Worm (Caenorhabditis elegans) whole organism, L1 larva: Measurements from ENCODE around the gene T24B8.3.

Experiments
- aha-1 ChIP-seq: fragments of 150-350 bp; optimal IDR thresholded peaks from 2 replicates; lab custom pipeline; 2014; ENCODE audit warnings: missing biosample characterization, missing genetic modification characterization
- aly-2 ChIP-seq: fragments of 150-350 bp; optimal IDR thresholded peaks from 2 replicates; lab custom pipeline; 2014; ENCODE audit warnings: missing biosample characterization, missing genetic modification characterization
- ama-1 ChIP-seq: fragments of 150-350 bp; optimal IDR thresholded peaks from 2 replicates; lab custom pipeline; 2014
- blmp-1 ChIP-seq: fragments of 150-350 bp; optimal IDR thresholded peaks from 2 replicates; lab custom pipeline; 2014; ENCODE audit warnings: missing biosample characterization, missing genetic modification characterization
- ceh-82 ChIP-seq, 3 experiments: fragments of 150-350 bp in 1 of 3; sonication (generic microtip) in 2 of 3; optimal IDR thresholded peaks; 2 replicates each; lab custom pipeline; 2014 to 2017; ENCODE audit warnings: missing biosample characterization in 3 of 3, missing genetic modification characterization in 3 of 3
- ces-1 ChIP-seq: fragments of 150-350 bp; optimal IDR thresholded peaks from 2 replicates; lab custom pipeline; 2014; ENCODE audit warnings: missing biosample characterization, missing genetic modification reagents, missing genetic modification characterization
- dpl-1 ChIP-seq, 3 experiments: fragments of 150-350 bp in 2 of 3; sonication (generic microtip) in 1 of 3; optimal IDR thresholded peaks; 2 replicates each; lab custom pipeline; 2014 to 2017; ENCODE audit warnings: missing biosample characterization in 3 of 3, missing genetic modification characterization in 3 of 3, missing genetic modification reagents in 3 of 3
- efl-3 ChIP-seq: fragments of 200-800 bp; sonication (Bioruptor generic); optimal IDR thresholded peaks from 2 replicates; lab custom pipeline; 2018; ENCODE audit warnings: mild to moderate bottlenecking, missing genetic modification characterization, missing compliant biosample characterization
- egl-13 ChIP-seq: sonication (generic microtip); optimal IDR thresholded peaks from 2 replicates; lab custom pipeline; 2016; ENCODE audit warnings: missing genotype, missing genetic modification reagents, missing genetic modification characterization, missing compliant biosample characterization
- elt-2 ChIP-seq: sonication (generic microtip); optimal IDR thresholded peaks from 2 replicates; lab custom pipeline; 2016; ENCODE audit warnings: missing genetic modification characterization, mild to moderate bottlenecking, inconsistent platforms, missing compliant biosample characterization, missing genetic modification reagents
- elt-3 ChIP-seq, 6 experiments: fragments of 150-350 bp in 1 of 6; sonication (generic microtip); optimal IDR thresholded peaks; 2 replicates each; lab custom pipeline; 2017 to 2018; ENCODE audit warnings: missing biosample characterization in 6 of 6, missing genetic modification characterization in 6 of 6, inconsistent platforms in 1 of 6
- fkh-10 ChIP-seq: sonication (generic microtip); optimal IDR thresholded peaks from 2 replicates; lab custom pipeline; 2017; ENCODE audit warnings: missing biosample characterization, missing genetic modification reagents, missing genetic modification characterization
- fos-1 ChIP-seq: fragments of 150-350 bp; optimal IDR thresholded peaks from 2 replicates; lab custom pipeline; 2014; ENCODE audit warnings: missing biosample characterization, missing genetic modification characterization
- grh-1 ChIP-seq: fragments of 200-800 bp; sonication (Bioruptor generic); IDR thresholded peaks from 2 replicates; pipeline ENCODE4 v1.3.6; 2022; ENCODE audit warnings: missing genetic modification reagents, missing genetic modification characterization, missing compliant biosample characterization
- irx-1 ChIP-seq: sonication (generic microtip); optimal IDR thresholded peaks from 2 replicates; lab custom pipeline; 2016; ENCODE audit warnings: missing genetic modification characterization, missing compliant biosample characterization
- isw-1 ChIP-seq: fragments of 200-800 bp; sonication (Bioruptor generic); IDR thresholded peaks from 2 replicates; pipeline ENCODE4 v1.3.6; 2022; ENCODE audit warnings: missing genetic modification characterization, missing compliant biosample characterization
- lin-13 ChIP-seq: fragments of 150-350 bp; optimal IDR thresholded peaks from 2 replicates; lab custom pipeline; 2014; ENCODE audit warnings: missing biosample characterization, missing genetic modification reagents, missing genetic modification characterization
- lin-14 ChIP-seq: fragments of 200-800 bp; sonication (Bioruptor generic); optimal IDR thresholded peaks from 2 replicates; lab custom pipeline; 2018; ENCODE audit warnings: mild to moderate bottlenecking, missing genetic modification characterization, moderate library complexity, missing compliant biosample characterization
- lin-35 ChIP-seq, 2 experiments: fragments of 150-350 bp; optimal IDR thresholded peaks; 2 replicates each; lab custom pipeline; 2014; ENCODE audit warnings: missing biosample characterization in 2 of 2, missing genetic modification characterization in 2 of 2, missing genetic modification reagents in 2 of 2
- lin-39 ChIP-seq: fragments of 150-350 bp; optimal IDR thresholded peaks from 2 replicates; lab custom pipeline; 2014; ENCODE audit warnings: missing biosample characterization, missing genetic modification reagents, missing genetic modification characterization
- lsy-2 ChIP-seq, 2 experiments: fragments of 150-350 bp; optimal IDR thresholded peaks; 2 replicates each; lab custom pipeline; 2014; ENCODE audit warnings: missing biosample characterization in 2 of 2, missing genetic modification characterization in 2 of 2
- mdl-1 ChIP-seq, 2 experiments: fragments of 150-350 bp; optimal IDR thresholded peaks; 2 replicates each; lab custom pipeline; 2014 to 2017; ENCODE audit warnings: missing biosample characterization in 2 of 2, missing genetic modification characterization in 2 of 2, inconsistent platforms in 1 of 2
- mef-2 ChIP-seq: fragments of 150-350 bp; optimal IDR thresholded peaks from 2 replicates; lab custom pipeline; 2014; ENCODE audit warnings: missing biosample characterization, missing genetic modification characterization
- nhr-12 ChIP-seq: sonication (generic microtip); optimal IDR thresholded peaks from 2 replicates; lab custom pipeline; 2017; ENCODE audit warnings: missing biosample characterization, missing genetic modification characterization
- nhr-19 ChIP-seq: fragments of 200-800 bp; sonication (Bioruptor generic); conservative IDR thresholded peaks from 2 replicates; pipeline ENCODE4 v1.3.6; 2022; ENCODE audit warnings: missing genetic modification characterization, missing compliant biosample characterization
- nhr-20 ChIP-seq: sonication (generic microtip); optimal IDR thresholded peaks from 2 replicates; lab custom pipeline; 2016; ENCODE audit warnings: mild to moderate bottlenecking, missing genetic modification characterization, missing compliant biosample characterization
- nhr-237 ChIP-seq: fragments of 150-350 bp; optimal IDR thresholded peaks from 2 replicates; lab custom pipeline; 2014; ENCODE audit warnings: missing biosample characterization, missing genetic modification characterization
- nhr-28 ChIP-seq: fragments of 150-350 bp; optimal IDR thresholded peaks from 2 replicates; lab custom pipeline; 2014; ENCODE audit warnings: missing biosample characterization, missing genetic modification characterization
- nhr-47 ChIP-seq: sonication (generic microtip); optimal IDR thresholded peaks from 2 replicates; lab custom pipeline; 2016; ENCODE audit warnings: mild to moderate bottlenecking, missing genetic modification characterization, moderate library complexity, missing compliant biosample characterization
- nhr-71 ChIP-seq: sonication (generic microtip); optimal IDR thresholded peaks from 2 replicates; lab custom pipeline; 2016; ENCODE audit warnings: mild to moderate bottlenecking, missing genetic modification characterization, moderate library complexity, missing compliant biosample characterization
- nhr-76 ChIP-seq: sonication (generic microtip); optimal IDR thresholded peaks from 2 replicates; lab custom pipeline; 2017; ENCODE audit warnings: missing biosample characterization, missing genetic modification characterization
- nhr-77 ChIP-seq: fragments of 150-350 bp; optimal IDR thresholded peaks from 2 replicates; lab custom pipeline; 2014; ENCODE audit warnings: missing biosample characterization, missing genetic modification characterization
- nhr-84 ChIP-seq: sonication (generic microtip); optimal IDR thresholded peaks from 2 replicates; lab custom pipeline; 2017; ENCODE audit warnings: missing biosample characterization, missing genetic modification characterization
- nhr-85 ChIP-seq: sonication (generic microtip); peaks from one replicate; lab custom pipeline; 2016; ENCODE audit warnings: missing genetic modification characterization, inconsistent platforms, missing compliant biosample characterization
- nhr-90 ChIP-seq: sonication (generic microtip); optimal IDR thresholded peaks from 2 replicates; lab custom pipeline; 2016; ENCODE audit warnings: mild to moderate bottlenecking, missing genetic modification characterization, missing compliant biosample characterization; ENCODE audit not compliant: poor library complexity
- pax-3 ChIP-seq: fragments of 200-800 bp; sonication (Bioruptor generic); optimal IDR thresholded peaks from 2 replicates; lab custom pipeline; 2018; ENCODE audit warnings: mild to moderate bottlenecking, missing genetic modification characterization, moderate library complexity, missing compliant biosample characterization
- sox-4 ChIP-seq: sonication (generic microtip); optimal IDR thresholded peaks from 2 replicates; lab custom pipeline; 2016; ENCODE audit warnings: missing genetic modification characterization, missing compliant biosample characterization
- sup-37 ChIP-seq: fragments of 200-800 bp; sonication (Bioruptor generic); optimal IDR thresholded peaks from 2 replicates; lab custom pipeline; 2018; ENCODE audit warnings: mild to moderate bottlenecking, missing genetic modification characterization, missing compliant biosample characterization
- tbx-2 ChIP-seq: sonication (generic microtip); optimal IDR thresholded peaks from 2 replicates; lab custom pipeline; 2016; ENCODE audit warnings: missing genetic modification characterization, missing compliant biosample characterization
- tlp-1 ChIP-seq: fragments of 150-350 bp; optimal IDR thresholded peaks from 2 replicates; lab custom pipeline; 2014; ENCODE audit warnings: missing biosample characterization, missing genetic modification characterization
- unc-130 ChIP-seq: fragments of 150-350 bp; optimal IDR thresholded peaks from 2 replicates; lab custom pipeline; 2017; ENCODE audit warnings: missing biosample characterization, missing genetic modification characterization, inconsistent platforms
- unc-62 ChIP-seq: fragments of 150-350 bp; optimal IDR thresholded peaks from 2 replicates; lab custom pipeline; 2014; ENCODE audit warnings: missing biosample characterization, missing genetic modification reagents, missing genetic modification characterization
- unc-98 ChIP-seq: fragments of 200-800 bp; sonication (Bioruptor generic); IDR thresholded peaks from 2 replicates; pipeline ENCODE4 v1.3.6; 2022; ENCODE audit warnings: missing genetic modification characterization, missing compliant biosample characterization
- vab-15 ChIP-seq: sonication (generic microtip); optimal IDR thresholded peaks from 2 replicates; lab custom pipeline; 2017; ENCODE audit warnings: missing genotype, mild to moderate bottlenecking, missing genetic modification characterization, missing compliant biosample characterization

The T24B8.3 gene

ce11 chrII:9092910-9093309 is 32.0 kb upstream of the T24B8.3 start:
- no peak for TF ChIP-seq sup-37 (GFP tag; lab: Kevin White, UChicago)
- TF ChIP-seq nhr-90: no peak
- no peak for TF ChIP-seq ces-1 (GFP tag; lab: Kevin White, UChicago)
- peak in 1 of 2 experiments; percentile 22 for TF ChIP-seq lin-35 (GFP tag; optimal IDR thresholded peaks at IDR 0.05; lab: Kevin White, UChicago)
- TF ChIP-seq nhr-76 (tag; lab: Kevin White, UChicago): no peak
- peak; percentile 48 for TF ChIP-seq elt-2
- TF ChIP-seq aha-1: no peak
- peak; percentile 22 for TF ChIP-seq vab-15 (tag; lab: Kevin White, UChicago)
- TF ChIP-seq ama-1: no peak
- TF ChIP-seq nhr-71 (tag; lab: Kevin White, UChicago): peak; percentile 0
- TF ChIP-seq mdl-1 (tag; optimal IDR thresholded peaks at IDR 0.05; lab: Kevin White, UChicago): no peak
- no peak for TF ChIP-seq tlp-1 (tag; lab: Kevin White, UChicago)
- TF ChIP-seq nhr-28 (tag; lab: Kevin White, UChicago): no peak
- TF ChIP-seq nhr-19 (GFP tag; lab: Robert Waterston, UW): no peak
- TF ChIP-seq mef-2 (tag; lab: Kevin White, UChicago): no peak
- TF ChIP-seq lin-14 (GFP tag; lab: Kevin White, UChicago): peak; percentile 22
- TF ChIP-seq nhr-85: peak; percentile 56
- TF ChIP-seq dpl-1 (GFP tag; optimal IDR thresholded peaks at IDR 0.05; lab: Kevin White, UChicago): no peak
- TF ChIP-seq aly-2 (tag; lab: Kevin White, UChicago): no peak
- no peak for TF ChIP-seq irx-1
- no peak for TF ChIP-seq lin-13 (GFP tag; lab: Kevin White, UChicago)
- TF ChIP-seq lsy-2 (tag; optimal IDR thresholded peaks at IDR 0.05; lab: Kevin White, UChicago): no peak
- TF ChIP-seq isw-1 (GFP tag; lab: Robert Waterston, UW): no peak
- peak in 1 of 6 experiments; percentile 18 for TF ChIP-seq elt-3 (tag; optimal IDR thresholded peaks at IDR 0.05; lab: Kevin White, UChicago)
- TF ChIP-seq nhr-12 (tag; lab: Kevin White, UChicago): no peak

DNA sequence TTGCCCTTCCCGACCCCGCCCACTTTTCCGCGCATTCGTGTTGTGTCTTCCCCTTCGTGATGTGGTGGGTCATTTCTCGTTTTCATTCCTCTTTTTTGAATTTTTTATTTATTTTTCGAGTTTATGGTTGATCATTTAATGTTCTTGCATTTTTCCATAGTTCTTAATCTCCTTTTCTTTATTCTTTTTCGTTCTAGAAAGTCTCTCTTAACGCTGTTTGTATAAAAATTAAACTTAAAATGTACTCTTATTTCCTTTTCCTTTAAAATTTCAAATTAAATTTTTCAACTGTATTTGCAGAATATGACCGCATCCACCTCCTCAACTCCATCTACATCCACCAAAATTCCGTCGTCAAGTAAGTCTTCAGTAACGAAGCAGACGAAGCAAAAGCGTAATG is 25.4 kb upstream of the T24B8.3 start, which contains the start of gene hlh-3:
hlh-3 (plus strand) TSS at position 301 of the 400 bp plus-strand sequence.
- TF ChIP-seq unc-98 (GFP tag; lab: Robert Waterston, UW): no peak
- TF ChIP-seq nhr-84 (tag; lab: Kevin White, UChicago): no peak
- no peak for TF ChIP-seq unc-62 (GFP tag; lab: Kevin White, UChicago)
- TF ChIP-seq nhr-20 (tag; lab: Kevin White, UChicago): no peak
- TF ChIP-seq tbx-2 (tag; lab: Kevin White, UChicago): no peak
- no peak for TF ChIP-seq elt-2
- TF ChIP-seq lin-39: no peak
- TF ChIP-seq nhr-90: no peak
- no peak for TF ChIP-seq sox-4 (tag; lab: Kevin White, UChicago)
- no peak for TF ChIP-seq lsy-2 (tag; optimal IDR thresholded peaks at IDR 0.05; lab: Kevin White, UChicago)
- no peak for TF ChIP-seq egl-13 (tag; lab: Kevin White, UChicago)
- no peak for TF ChIP-seq nhr-237 (tag; lab: Kevin White, UChicago)
- no peak for TF ChIP-seq efl-3 (GFP tag; lab: Kevin White, UChicago)
- TF ChIP-seq ceh-82 (tag; optimal IDR thresholded peaks at IDR 0.05; lab: Kevin White, UChicago): no peak

DNA sequence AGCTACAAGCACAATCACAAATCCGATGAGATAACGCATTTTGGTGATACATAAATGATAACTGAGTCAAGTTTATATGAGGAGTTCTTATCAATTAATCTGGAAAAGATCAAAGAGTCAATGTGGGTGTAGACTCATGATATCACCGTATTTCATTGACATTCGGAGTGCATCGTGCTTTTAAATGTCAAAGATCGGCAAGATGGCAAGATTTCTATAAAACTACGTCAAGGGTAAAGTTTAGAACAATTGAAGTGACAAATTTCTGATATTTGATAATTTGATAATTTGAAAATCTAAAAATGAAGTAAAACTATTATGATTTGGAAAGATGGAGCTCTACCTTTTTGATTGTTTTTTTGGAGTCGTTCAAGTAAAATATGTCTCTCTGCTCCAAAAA is 22.2 kb upstream of the T24B8.3 start, which contains the start of gene sysm-1:
sysm-1 (minus strand) TSS at position 101 of the 400 bp plus-strand sequence.
- TF ChIP-seq dpl-1 (GFP tag; optimal IDR thresholded peaks at IDR 0.05; lab: Kevin White, UChicago) (no peak), fkh-10 (no peak), lin-13 (GFP tag; lab: Kevin White, UChicago) (no peak), isw-1 (GFP tag; lab: Robert Waterston, UW) (no peak), tlp-1 (tag; lab: Kevin White, UChicago) (no peak), aly-2 (tag; lab: Kevin White, UChicago) (no peak), fos-1 (no peak), ama-1 (no peak), sox-4 (tag; lab: Kevin White, UChicago) (no peak), nhr-84 (tag; lab: Kevin White, UChicago) (no peak), irx-1 (no peak), unc-130 (no peak), nhr-77 (tag; lab: Kevin White, UChicago) (no peak), grh-1 (GFP tag; lab: Robert Waterston, UW) (no peak), blmp-1 (no peak), nhr-47 (tag; lab: Kevin White, UChicago) (no peak), pax-3 (no peak), lin-39 (no peak), aha-1 (no peak)
- TF ChIP-seq, all 84 proteins: peak for 0
